Worm (Caenorhabditis elegans) whole organism, L4/young adult: ENCODE measurements around the gene cyp-34A1.

ENCODE experiments used
- W03F9.2 ChIP-seq: fragments of 150-350 bp; optimal IDR thresholded peaks from 2 replicates; lab custom pipeline; 2014; ENCODE audit warnings: missing biosample characterization, missing genetic modification characterization
- dao-5 ChIP-seq: sonication (generic microtip); optimal IDR thresholded peaks from 2 replicates; lab custom pipeline; 2016; ENCODE audit warnings: missing genotype, missing genetic modification characterization, moderate library complexity, missing compliant biosample characterization
- him-1 ChIP-seq: sonication (generic microtip); optimal IDR thresholded peaks from 2 replicates; lab custom pipeline; 2016; ENCODE audit warnings: missing genotype, missing genetic modification reagents, missing genetic modification characterization, missing compliant biosample characterization

ce11 chrV:15238552-15238951, 49.2 kb downstream of the cyp-34A1 start, which contains the start of gene srw-12:
- TF ChIP-seq dao-5 (tag; lab: Kevin White, UChicago) (no peak), him-1 (tag; lab: Kevin White, UChicago) (no peak), W03F9.2 (tag; lab: Kevin White, UChicago) (no peak)
